Worm (Caenorhabditis elegans) whole organism, L1 larva: ENCODE results near the gene rol-8.

Source experiments
- aha-1 ChIP-seq: fragments of 150-350 bp; optimal IDR thresholded peaks from 2 replicates; lab custom pipeline; 2014; ENCODE audit warnings: missing biosample characterization, missing genetic modification characterization
- alr-1 ChIP-seq: fragments of 200-800 bp; sonication (Bioruptor generic); optimal IDR thresholded peaks from 2 replicates; lab custom pipeline; 2018; ENCODE audit warnings: borderline replicate concordance, mild to moderate bottlenecking, missing genetic modification characterization, missing compliant biosample characterization
- ama-1 ChIP-seq: fragments of 150-350 bp; optimal IDR thresholded peaks from 2 replicates; lab custom pipeline; 2014
- blmp-1 ChIP-seq: fragments of 150-350 bp; optimal IDR thresholded peaks from 2 replicates; lab custom pipeline; 2014; ENCODE audit warnings: missing biosample characterization, missing genetic modification characterization
- nhr-76 ChIP-seq: sonication (generic microtip); optimal IDR thresholded peaks from 2 replicates; lab custom pipeline; 2017; ENCODE audit warnings: missing biosample characterization, missing genetic modification characterization
- nhr-77 ChIP-seq: fragments of 150-350 bp; optimal IDR thresholded peaks from 2 replicates; lab custom pipeline; 2014; ENCODE audit warnings: missing biosample characterization, missing genetic modification characterization
- snu-23 ChIP-seq: sonication (generic microtip); optimal IDR thresholded peaks from 2 replicates; lab custom pipeline; 2016; ENCODE audit warnings: missing genetic modification characterization, missing compliant biosample characterization
- tbx-2 ChIP-seq: sonication (generic microtip); optimal IDR thresholded peaks from 2 replicates; lab custom pipeline; 2016; ENCODE audit warnings: missing genetic modification characterization, missing compliant biosample characterization
- unc-130 ChIP-seq: fragments of 150-350 bp; optimal IDR thresholded peaks from 2 replicates; lab custom pipeline; 2017; ENCODE audit warnings: missing biosample characterization, missing genetic modification characterization, inconsistent platforms
- vab-15 ChIP-seq: sonication (generic microtip); optimal IDR thresholded peaks from 2 replicates; lab custom pipeline; 2017; ENCODE audit warnings: missing genotype, mild to moderate bottlenecking, missing genetic modification characterization, missing compliant biosample characterization
- ztf-11 ChIP-seq, 2 experiments: sonication (generic microtip); optimal IDR thresholded peaks; 2 replicates each; lab custom pipeline; 2016 to 2017; ENCODE audit warnings: missing genetic modification characterization in 2 of 2, missing biosample characterization in 1 of 2, missing compliant biosample characterization in 1 of 2
- ztf-4 ChIP-seq: fragments of 150-350 bp; optimal IDR thresholded peaks from 2 replicates; lab custom pipeline; 2014; ENCODE audit warnings: missing biosample characterization, missing genetic modification characterization

DNA sequence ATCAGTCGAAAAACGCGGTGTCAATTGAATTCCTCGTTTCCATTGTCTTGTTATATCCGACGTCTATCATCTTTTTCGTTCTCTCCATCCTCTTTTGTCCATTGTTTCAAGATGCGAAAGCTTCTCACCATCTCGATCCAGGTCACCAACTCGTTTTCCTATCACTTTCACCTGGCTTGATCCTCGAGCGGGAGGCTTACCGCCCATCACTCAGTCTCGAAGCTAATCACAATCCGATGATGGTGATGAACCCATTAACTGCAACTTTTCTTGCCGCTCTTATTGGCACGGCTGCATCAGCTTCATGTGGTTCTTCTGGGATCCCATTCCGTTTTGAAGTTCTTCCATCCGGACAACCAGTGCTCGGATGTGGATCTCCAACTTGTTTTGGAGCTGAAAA, 13.0 kb upstream of the rol-8 start, which contains the start of gene wrt-1:
- TF ChIP-seq vab-15 (tag; lab: Kevin White, UChicago) (no peak), aha-1 (tag; lab: Kevin White, UChicago) (no peak), ama-1 (lab: Kevin White, UChicago) (no peak), nhr-76 (tag; lab: Kevin White, UChicago) (no peak), blmp-1 (tag; lab: Kevin White, UChicago) (peak; percentile 94), unc-130 (no peak), nhr-77 (tag; lab: Kevin White, UChicago) (no peak), ztf-4 (tag; lab: Kevin White, UChicago) (no peak), snu-23 (GFP tag; lab: Kevin White, UChicago) (no peak), ztf-11 (tag; optimal IDR thresholded peaks at IDR 0.05; lab: Kevin White, UChicago) (no peak), alr-1 (no peak), tbx-2 (tag; lab: Kevin White, UChicago) (no peak)
